Worm (Caenorhabditis elegans) whole organism, mixed stage, embryonic: ENCODE results near the gene ptp-3.

ENCODE experiments used
- bed-3 ChIP-seq: fragments of 200-800 bp; sonication (Bioruptor generic); optimal IDR thresholded peaks from 3 replicates; lab custom pipeline; 2018; ENCODE audit warnings: mild to moderate bottlenecking, missing genetic modification characterization, moderate library complexity, missing compliant biosample characterization
- drap-1 ChIP-seq: fragments of 200-800 bp; sonication (Bioruptor generic); optimal IDR thresholded peaks from 3 replicates; lab custom pipeline; 2018; ENCODE audit warnings: mild to moderate bottlenecking, missing genetic modification characterization, missing compliant biosample characterization
- hlh-1 ChIP-seq: fragments of 150-350 bp; optimal IDR thresholded peaks from 2 replicates; lab custom pipeline; 2014; ENCODE audit warnings: missing biosample characterization, missing genetic modification reagents, missing genetic modification characterization
- nhr-28 ChIP-seq: fragments of 150-350 bp; optimal IDR thresholded peaks from 2 replicates; lab custom pipeline; 2014; ENCODE audit warnings: missing biosample characterization, missing genetic modification characterization
- sptf-1 ChIP-seq: sonication (generic microtip); optimal IDR thresholded peaks from 2 replicates; lab custom pipeline; 2017; ENCODE audit warnings: mild to moderate bottlenecking, missing genetic modification characterization, moderate library complexity, missing compliant biosample characterization
- unc-39 ChIP-seq: fragments of 150-350 bp; optimal IDR thresholded peaks from 2 replicates; lab custom pipeline; 2014; ENCODE audit warnings: missing biosample characterization, missing genetic modification characterization
- unc-62 ChIP-seq: fragments of 150-350 bp; optimal IDR thresholded peaks from 2 replicates; lab custom pipeline; 2014; ENCODE audit warnings: missing biosample characterization, missing genetic modification reagents, missing genetic modification characterization

- TF ChIP-seq drap-1 (GFP tag; lab: Kevin White, UChicago) (no peak), hlh-1 (tag; lab: Kevin White, UChicago) (no peak), unc-39 (tag; lab: Kevin White, UChicago) (no peak), nhr-28 (tag; lab: Kevin White, UChicago) (no peak), unc-62 (GFP tag; lab: Kevin White, UChicago) (no peak), sptf-1 (no peak), bed-3 (GFP tag; lab: Kevin White, UChicago) (no peak)
Measured at ce11 chrII:11016435-11016834, 41.1 kb downstream of the ptp-3 start.
